Worm (Caenorhabditis elegans) whole organism, midembryonic: ENCODE results near the gene ZK686.5.

Experiments
- T22C8.4 ChIP-seq: fragments of 200-800 bp; sonication (Bioruptor generic); IDR thresholded peaks from 2 replicates; pipeline ENCODE4 v1.3.6; 2022; ENCODE audit warnings: missing genetic modification characterization, missing compliant biosample characterization
- cog-1 ChIP-seq: sonication (generic microtip); optimal IDR thresholded peaks from 2 replicates; lab custom pipeline; 2016; ENCODE audit warnings: missing genetic modification characterization, missing compliant biosample characterization
- flt-1 ChIP-seq: fragments of 200-800 bp; sonication (Bioruptor generic); IDR thresholded peaks from 2 replicates; pipeline ENCODE4 v1.3.6; 2022; ENCODE audit warnings: missing genetic modification characterization, missing compliant biosample characterization
- klf-2 ChIP-seq: fragments of 200-800 bp; sonication (Bioruptor generic); conservative IDR thresholded peaks from 2 replicates; pipeline ENCODE4 v1.3.6; 2022; ENCODE audit warnings: missing genetic modification reagents, missing genetic modification characterization, missing compliant biosample characterization
- med-1 ChIP-seq: sonication (generic microtip); optimal IDR thresholded peaks from 2 replicates; lab custom pipeline; 2017; ENCODE audit warnings: missing genetic modification characterization, mild to moderate bottlenecking, missing compliant biosample characterization, antibody characterized with exemption, missing genetic modification reagents; ENCODE audit not compliant: insufficient read depth
- ref-1 ChIP-seq: fragments of 200-800 bp; sonication (Bioruptor generic); conservative IDR thresholded peaks from 2 replicates; pipeline ENCODE4 v1.3.6; 2022; ENCODE audit warnings: missing genetic modification reagents, missing genetic modification characterization, missing compliant biosample characterization
- tab-1 ChIP-seq: fragments of 200-800 bp; sonication (Bioruptor generic); IDR thresholded peaks from 2 replicates; pipeline ENCODE4 v1.3.6; 2022; ENCODE audit warnings: missing genetic modification characterization, missing compliant biosample characterization
- ztf-23 ChIP-seq: fragments of 200-800 bp; sonication (Bioruptor generic); IDR thresholded peaks from 2 replicates; pipeline ENCODE4 v1.3.6; 2022; ENCODE audit warnings: missing genetic modification reagents, missing genetic modification characterization, missing compliant biosample characterization
- ztf-29 ChIP-seq: fragments of 200-800 bp; sonication (Bioruptor generic); IDR thresholded peaks from 2 replicates; pipeline ENCODE4 v1.3.6; 2022; ENCODE audit warnings: missing genetic modification reagents, missing genetic modification characterization, missing compliant biosample characterization

ce11 chrIII:7792209-7792608 lies 24.9 kb upstream of the ZK686.5 start:
- TF ChIP-seq klf-2 (GFP tag; lab: Robert Waterston, UW) = no peak
- TF ChIP-seq med-1 (GFP tag; lab: Kevin White, UChicago) = no peak
- no peak for TF ChIP-seq flt-1 (GFP tag; lab: Robert Waterston, UW)
- TF ChIP-seq ref-1 (GFP tag; lab: Robert Waterston, UW) = no peak
- no peak for TF ChIP-seq ztf-29 (GFP tag; lab: Robert Waterston, UW)
- TF ChIP-seq tab-1 (GFP tag; lab: Robert Waterston, UW) = no peak
- TF ChIP-seq ztf-23 (GFP tag; lab: Robert Waterston, UW) = no peak
- TF ChIP-seq T22C8.4 = no peak
- TF ChIP-seq cog-1 (tag; lab: Kevin White, UChicago) = no peak
